Fruit fly (Drosophila melanogaster) whole organism, larva: Measurements from ENCODE around the gene Elp1.

Source experiments
- noc ChIP-seq: fragments of 200-800 bp; sonication (Bioruptor generic); optimal IDR thresholded peaks from 3 replicates; lab custom pipeline; 2019; ENCODE audit warnings: missing biosample characterization, mild to moderate bottlenecking, missing genetic modification characterization, moderate library complexity

Gene Elp1

DNA sequence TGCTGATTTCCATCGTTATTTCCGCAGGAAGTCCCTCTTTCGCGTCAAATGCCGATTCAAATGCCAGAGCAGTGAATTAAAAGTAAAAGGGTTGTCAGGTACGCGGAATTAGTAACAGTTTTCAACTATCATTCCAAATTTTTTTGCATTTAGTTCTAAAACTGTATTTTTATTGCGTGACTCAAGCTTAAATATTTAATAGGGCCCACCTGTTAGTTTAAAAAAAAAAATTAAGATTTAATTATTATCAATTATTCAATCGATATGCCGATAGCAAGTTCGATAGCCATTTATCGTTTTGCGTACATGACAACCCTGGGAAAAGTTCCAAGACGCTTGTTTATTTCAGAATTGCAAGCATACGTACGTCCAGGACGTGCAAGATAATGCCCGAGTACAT, 27.7 kb upstream of the Elp1 start, which contains the start of gene CG14711:
TSS of gene CG14711 (plus strand) at position 315 of the 400 bp plus-strand sequence.
- no peak for TF ChIP-seq noc (tag; lab: Kevin White, UChicago)

DNA sequence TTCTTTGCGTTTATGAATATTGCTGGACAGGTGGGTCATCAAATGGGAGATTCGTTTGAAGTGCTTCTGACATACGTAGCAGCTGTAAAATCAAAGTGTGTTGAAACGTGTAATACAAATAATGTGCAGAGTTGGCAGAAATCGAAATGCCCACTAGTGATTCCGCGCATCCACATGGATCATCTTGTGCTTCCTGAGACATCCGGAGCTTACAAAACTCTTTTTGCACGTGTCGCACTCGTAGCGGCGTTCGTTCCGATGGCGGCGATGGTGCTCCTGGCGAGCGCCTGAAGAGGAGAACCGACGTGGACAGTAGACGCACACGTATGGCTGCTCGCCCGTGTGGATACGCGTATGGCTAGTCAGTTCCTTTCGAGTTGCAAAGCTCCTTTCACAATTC, 25.2 kb upstream of the Elp1 start, which contains the start of gene Zaf1:
TSS of gene Zaf1 (minus strand) at position 101 of the 400 bp plus-strand sequence.
- no peak for TF ChIP-seq noc (tag; lab: Kevin White, UChicago)

DNA sequence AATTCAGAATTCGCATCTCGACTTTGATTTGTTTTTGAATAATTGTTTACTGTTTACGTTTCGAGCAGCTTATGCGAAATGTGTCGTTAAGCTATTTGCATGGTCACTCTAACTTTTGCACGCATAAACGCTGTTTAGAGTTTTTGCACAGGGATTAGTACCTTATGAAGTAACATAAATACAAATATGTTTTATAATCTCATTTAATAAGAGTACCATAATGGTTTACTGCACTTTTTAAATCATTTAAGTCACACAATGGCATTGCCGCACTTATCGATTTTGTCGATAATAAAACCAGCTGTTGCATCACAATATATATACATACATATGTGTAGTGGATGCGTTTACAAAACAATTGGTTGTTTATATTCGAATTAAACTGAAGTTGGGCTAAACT, 24.2 kb upstream of the Elp1 start, which contains the start of the genes CG6813 and CG18764:
TSS of gene CG6813 (minus strand) at position 68 of the 400 bp plus-strand sequence.
TSS of gene CG18764 (plus strand) at position 319 of the 400 bp plus-strand sequence.
- no peak for TF ChIP-seq noc (tag; lab: Kevin White, UChicago)

DNA sequence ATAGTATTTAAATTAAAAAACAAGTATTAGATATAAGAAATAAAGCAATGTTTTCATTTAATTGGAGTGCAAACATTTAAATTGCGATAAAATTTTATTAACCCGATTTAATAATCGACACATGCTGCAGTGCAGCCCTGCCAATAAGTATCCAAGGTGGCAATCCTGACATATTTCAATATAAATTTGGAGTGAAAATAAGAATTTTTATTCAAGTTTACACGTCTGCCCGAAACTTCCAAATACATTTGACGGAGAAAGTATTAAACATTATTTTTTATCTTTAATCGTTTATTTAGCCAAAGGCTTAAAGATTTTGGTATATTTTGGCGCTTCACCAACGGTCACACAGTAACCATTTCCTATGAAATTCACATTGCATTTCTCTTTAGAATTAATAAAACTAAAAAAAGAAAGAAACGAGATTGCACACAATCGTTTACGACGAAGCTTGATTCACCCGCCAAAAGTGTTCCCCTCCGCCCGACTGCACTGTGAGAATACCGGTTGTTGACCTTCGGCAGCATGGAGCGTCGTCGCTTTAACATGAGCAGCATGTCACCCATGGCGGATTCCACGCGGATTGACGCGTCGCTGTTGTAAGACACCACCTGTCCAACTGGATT, 22.2 kb upstream of the Elp1 start, which contains the start of gene CG14712:
TSS of gene CG14712 (plus strand) at position 344 of the 626 bp plus-strand sequence.
- no peak for TF ChIP-seq noc (tag; lab: Kevin White, UChicago)

DNA sequence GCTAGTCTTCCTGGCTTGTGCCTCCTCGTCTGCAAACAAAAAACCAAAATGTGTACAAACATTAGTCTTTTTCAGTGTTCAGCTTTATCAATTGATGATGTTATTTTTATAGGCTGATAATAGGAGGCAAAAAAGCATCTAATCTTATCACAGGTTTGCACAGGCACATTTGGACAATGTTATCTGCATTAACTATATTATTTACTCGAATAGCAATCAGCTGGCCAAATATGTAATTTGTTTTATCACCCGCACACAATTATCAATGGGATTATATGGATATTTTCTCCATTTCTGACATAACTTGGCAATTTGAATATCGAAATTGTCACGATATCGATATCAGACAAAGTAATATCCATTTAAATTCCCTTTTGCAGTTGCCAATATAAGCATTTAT, 13.2 kb upstream of the Elp1 start:
- no peak for TF ChIP-seq noc (tag; lab: Kevin White, UChicago)

DNA sequence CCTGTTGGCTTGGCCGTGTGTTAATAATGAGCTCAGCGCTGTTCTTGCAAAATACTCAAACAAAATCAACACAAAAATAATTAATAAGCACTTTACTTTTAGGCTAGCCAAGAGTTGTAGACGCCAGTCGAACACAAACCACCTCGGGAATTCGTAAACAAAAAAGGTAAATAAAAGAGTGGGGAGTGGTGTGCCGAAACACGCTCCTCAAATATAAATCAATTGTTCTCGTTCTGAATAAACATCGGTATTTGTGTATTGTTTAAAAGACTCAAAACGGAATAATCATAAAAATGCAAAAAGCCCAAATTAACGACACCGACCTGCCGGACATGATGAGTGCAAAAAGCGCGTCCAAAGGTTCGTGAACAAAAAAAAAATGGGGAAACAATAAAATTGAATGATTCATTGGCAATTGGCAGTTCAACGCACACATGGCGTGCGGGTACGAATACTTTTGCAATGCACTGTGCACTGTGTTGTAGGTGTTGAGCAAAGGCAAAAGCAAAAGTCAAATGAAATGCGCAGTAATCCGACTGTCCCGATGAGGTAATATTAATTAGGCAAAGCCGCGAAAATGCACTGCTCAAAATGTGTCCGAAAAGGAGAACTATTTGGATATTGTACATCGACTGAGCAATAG, 10.7 kb upstream of the Elp1 start:
- peak; percentile 3 for TF ChIP-seq noc (tag; lab: Kevin White, UChicago)

DNA sequence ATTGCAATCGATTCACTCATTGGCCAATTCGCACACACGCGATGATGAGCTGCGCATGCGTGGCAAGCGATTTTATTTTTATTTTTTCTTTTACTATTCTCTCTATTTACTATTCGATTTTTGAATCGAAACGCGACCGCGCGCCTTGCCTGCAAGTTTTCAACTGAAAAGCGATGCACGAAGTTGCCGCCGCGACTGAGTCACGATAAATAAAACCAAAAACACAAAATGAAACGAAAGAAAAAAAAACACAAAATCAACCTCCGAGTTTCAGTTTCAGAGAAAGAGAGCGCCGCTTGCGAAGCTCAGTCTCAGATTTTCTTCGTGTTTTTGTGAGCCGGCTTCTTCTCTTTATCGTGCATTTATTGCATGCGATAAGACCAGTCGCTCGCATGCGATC, 3.9 kb upstream of the Elp1 start:
- TF ChIP-seq noc (tag; lab: Kevin White, UChicago), result no peak

DNA sequence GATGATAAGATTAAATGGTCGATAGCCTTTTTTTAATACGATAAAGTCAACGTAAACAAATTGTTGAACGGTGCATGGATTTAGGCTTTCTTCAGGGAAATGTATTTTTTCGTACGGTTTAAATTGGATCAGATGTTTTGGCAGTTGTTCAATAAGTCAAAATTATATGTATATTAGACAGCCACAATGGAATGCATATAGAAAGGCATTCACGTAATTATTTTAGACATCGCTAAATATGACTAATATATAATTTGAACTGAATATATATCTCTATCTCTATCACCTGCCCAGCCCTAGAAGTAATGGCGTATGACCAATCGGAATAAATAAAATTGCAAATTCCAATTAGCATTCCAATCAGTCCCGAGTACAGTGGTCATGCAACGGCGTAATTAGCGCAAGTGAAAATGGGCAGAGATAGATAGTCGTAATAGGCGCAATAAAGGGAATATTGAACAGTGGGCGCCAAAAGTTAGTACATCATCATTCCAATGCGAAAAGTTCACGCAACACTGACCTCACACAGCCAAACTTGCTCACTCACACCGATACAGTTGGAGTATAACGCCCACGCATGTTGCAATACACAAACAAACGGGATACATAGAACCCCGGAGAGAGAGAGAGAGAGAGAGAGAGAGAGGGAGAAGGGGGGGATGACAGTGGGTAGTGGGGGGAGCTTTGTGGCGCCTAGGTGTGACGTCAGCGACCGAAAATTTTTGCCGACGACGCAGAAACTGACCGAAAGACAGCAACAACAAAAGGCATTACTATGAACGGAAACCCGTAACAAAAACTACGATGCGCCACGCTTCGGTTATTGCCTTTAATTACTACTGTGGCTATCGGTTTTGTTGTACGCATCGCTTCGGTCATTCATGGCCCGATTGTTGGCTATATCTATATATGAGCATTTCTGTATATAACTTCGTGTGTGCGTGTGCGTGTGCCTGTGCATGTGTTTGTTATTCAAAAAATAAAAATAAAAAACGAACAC, 2.1 kb upstream of the Elp1 start:
- no peak for TF ChIP-seq noc (tag; lab: Kevin White, UChicago)

DNA sequence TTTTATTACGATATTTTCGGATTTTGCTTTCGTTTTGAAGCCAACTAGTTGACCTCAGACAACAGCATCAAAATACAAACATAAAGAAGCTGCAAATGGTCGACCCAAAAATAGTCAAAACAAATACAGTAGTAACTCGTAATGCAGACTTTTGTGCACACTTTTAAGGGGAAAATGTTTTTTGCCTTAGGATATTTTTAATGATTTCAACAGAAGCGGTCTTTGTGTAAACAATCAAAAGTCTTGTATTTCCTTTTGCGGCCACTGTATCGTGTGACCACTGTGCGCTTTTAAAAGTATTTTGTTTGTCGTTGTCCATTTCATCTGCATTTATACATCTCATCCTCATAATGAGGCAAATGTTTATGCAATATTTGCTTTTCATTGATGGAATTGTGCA, 1.3 kb upstream of the Elp1 start:
- TF ChIP-seq noc (tag; lab: Kevin White, UChicago), result peak; percentile 97

DNA sequence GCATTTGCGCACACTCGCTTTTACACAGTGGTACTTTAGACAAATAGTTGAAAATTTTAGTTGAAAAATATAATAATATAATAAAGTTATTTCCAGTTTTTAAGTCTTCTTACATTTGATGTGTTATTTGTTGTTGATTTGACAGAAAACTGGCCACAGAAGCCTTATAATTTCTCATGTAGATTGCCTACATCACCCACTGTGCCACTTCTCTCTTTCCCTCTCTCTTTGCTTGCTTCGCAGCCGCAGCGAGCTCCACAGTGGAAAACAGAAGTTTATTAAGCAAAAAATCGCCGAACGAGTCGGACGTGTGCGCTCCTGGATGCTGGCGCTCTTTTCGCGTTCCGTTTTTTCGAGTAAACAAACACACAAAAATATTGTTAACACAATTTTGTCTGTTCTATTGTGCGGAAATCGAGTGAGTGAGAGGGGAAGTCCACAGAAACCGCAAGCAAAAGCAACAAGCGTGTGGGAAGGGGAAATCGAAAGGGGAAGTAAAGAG, 5.2 kb downstream of the Elp1 start, which contains the start of gene CG42327:
TSS of gene CG42327 (plus strand) at position 277 of the 502 bp plus-strand sequence.
- peak; percentile 31 for TF ChIP-seq noc (tag; lab: Kevin White, UChicago)

DNA sequence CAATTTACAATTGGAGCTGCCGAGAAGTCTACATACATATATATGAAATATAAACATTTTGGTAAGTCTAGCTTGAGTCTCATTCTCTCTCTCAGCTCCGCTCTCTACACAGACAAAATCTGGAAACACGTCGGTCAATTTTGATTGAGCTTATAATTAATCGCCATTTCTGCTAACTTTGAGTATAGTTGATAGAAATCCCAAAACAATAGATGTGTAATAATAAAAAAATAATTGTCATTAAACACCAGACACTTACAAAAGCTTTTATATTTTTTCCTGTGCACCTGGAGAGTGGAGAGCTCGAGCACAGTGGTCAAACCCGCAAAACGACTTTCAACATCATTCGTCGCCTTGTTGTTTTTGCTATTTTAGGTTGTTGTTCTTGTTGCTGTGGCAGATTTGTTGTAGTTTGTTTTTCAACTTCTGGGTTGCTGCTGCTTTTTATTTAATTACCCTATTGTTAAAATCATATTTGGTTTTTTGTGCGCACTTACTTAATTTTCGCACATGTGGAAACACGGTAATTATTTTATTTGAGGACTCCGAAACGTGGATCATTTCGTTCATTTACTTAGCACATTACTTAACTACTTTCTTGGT, 5.9 kb downstream of the Elp1 start:
- peak; percentile 96 for TF ChIP-seq noc (tag; lab: Kevin White, UChicago)

DNA sequence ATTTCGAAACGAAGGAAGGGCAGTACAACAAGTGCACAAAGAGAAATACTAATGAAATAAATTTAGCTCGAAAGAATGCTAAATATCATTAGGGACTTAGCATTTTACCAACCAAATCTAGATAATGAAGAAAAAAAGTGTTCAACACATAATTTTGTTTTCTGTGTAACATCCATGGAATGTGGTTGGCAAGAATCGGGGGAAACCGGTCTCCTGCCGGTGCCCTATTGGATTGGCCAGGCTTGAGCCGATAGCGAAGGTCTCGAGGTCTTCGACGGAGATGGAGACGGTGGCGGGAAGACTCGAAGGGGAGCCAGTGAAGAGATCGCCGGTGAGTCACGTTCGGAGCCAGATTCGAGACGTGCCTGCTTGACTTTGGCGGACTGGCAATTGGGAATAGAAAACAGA, 7.0 kb downstream of the Elp1 start:
- peak; percentile 62 for TF ChIP-seq noc (tag; lab: Kevin White, UChicago)

DNA sequence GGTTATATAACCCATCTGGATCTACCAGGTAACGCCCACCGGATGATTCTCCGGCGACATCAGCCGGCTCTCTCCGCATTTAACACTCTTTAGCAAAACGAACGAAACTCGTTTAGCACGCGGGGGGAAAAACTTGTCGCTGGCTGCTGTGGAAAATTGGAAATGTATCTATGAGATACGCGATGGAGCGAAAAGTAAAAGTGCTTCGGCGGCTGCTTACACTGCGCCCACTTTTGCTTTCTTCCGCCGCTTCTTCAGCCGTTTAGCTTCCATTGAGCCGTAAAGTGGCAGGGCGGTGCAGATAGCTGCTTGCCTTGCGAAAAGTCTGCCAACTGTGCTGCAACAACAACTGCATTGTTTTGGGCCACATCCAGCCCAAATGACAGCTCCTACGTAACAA, 10.4 kb downstream of the Elp1 start:
- no peak for TF ChIP-seq noc (tag; lab: Kevin White, UChicago)

DNA sequence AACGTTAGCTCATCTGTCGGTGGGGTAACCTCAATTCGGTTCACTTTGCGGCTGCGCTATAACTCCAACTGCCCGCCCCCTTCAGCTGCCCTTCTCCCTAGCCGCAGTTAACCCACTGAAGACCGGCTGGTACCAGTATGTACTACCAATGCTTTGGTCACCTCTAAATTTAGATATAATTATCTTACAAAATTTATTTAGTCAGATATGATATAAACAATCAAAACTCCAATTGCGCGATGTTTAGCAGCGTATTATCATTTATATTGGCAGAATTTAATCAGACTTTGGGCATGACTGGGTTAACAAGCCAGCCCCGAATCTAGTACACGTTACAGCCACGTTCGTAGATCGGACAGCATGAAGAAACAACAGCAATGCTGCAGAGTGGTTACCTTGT, 10.9 kb downstream of the Elp1 start:
- TF ChIP-seq noc (tag; lab: Kevin White, UChicago), result no peak

DNA sequence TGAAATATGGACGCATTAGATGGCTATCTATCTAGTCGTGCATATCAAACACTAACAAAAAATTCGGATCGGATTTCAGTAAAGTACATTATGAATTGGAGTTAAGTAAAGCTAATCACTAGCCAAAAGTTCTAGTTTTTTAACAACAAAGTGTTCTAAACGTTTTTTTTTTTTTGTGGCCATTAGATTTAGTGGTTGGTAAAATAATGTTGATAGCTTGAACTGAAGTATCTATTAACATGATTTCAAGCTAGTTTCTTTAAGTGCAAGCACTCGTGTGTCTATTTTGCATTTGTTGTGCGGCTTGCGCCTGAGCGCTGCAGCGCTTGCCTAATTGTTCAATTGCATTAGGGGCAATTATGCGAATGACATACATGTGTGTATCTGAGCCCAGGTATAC, 11.8 kb downstream of the Elp1 start:
- no peak for TF ChIP-seq noc (tag; lab: Kevin White, UChicago)
